Fruit fly (Drosophila melanogaster): ENCODE results near the gene Arp2.
A peak's percentile ranks its signal among the peaks of the same experiment; 100 is the strongest.

Gene Arp2

dm6 chrX:16559514-16560510 is 6.0 kb upstream of the Arp2 start, which contains the start of gene Pp2B-14D (continued):
- TF ChIP-seq Ets21C (GFP tag; optimal IDR thresholded peaks at IDR 0.05) (no peak), Eip75B (GFP tag; optimal IDR thresholded peaks at IDR 0.05) (no peak), Ets96B (tag; optimal IDR thresholded peaks at IDR 0.05) (peak; percentile 5), net (GFP tag; optimal IDR thresholded peaks at IDR 0.05) (no peak)

DNA sequence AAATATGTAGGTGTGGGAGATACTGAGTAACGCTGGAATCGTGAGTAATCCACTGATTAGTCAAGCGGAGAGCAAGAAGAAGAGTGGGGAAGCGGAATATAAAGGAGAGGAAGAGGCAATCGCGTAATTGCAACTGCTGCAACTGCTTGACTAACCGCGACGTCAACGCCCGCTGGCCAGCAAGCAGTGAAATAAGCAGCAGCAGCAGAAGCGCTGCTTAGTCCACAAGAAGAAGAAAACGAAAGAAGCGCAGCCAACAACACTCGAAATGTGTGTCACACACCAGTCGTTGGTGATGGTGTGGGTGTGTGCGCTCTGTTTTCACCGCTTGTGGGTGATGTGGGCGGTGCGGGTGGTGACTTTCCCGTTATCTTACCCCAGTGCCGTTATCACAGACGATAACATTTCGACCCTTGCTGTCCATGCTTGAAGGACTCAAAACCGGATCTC is 775 bp downstream of the Arp2 start:
- TF ChIP-seq acj6 (GFP tag; optimal IDR thresholded peaks at IDR 0.05) (no peak), CG8119 (GFP tag; IDR thresholded peaks at IDR 0.05) (0 out of 3 replicates have a peak, but pooled peaks have one; percentile 23), svp (GFP tag) (peak; percentile 88), CG9139 (GFP tag; optimal IDR thresholded peaks at IDR 0.05) (no peak), CG4318 (GFP tag; optimal IDR thresholded peaks at IDR 0.05) (no peak), Sox14 (GFP tag; optimal IDR thresholded peaks at IDR 0.05) (no peak), Hr38 (GFP tag; optimal IDR thresholded peaks at IDR 0.05) (no peak), CG6163 (GFP tag; IDR thresholded peaks at IDR 0.05) (peak; percentile 14; the same call in 1 of the 3 replicates), Eip75B (GFP tag; optimal IDR thresholded peaks at IDR 0.05) (peak; percentile 35), Sox102F (GFP tag; optimal IDR thresholded peaks at IDR 0.05) (no peak), CG6276 (GFP tag; optimal IDR thresholded peaks at IDR 0.05) (no peak), CG3919 (GFP tag; optimal IDR thresholded peaks at IDR 0.05) (no peak), vri (GFP tag; optimal IDR thresholded peaks at IDR 0.05) (peak; percentile 83), Blimp-1 (GFP tag; optimal IDR thresholded peaks at IDR 0.05) (no peak), CG1621 (tag; optimal IDR thresholded peaks at IDR 0.05) (no peak), eg (GFP tag; IDR thresholded peaks at IDR 0.05) (peak; percentile 12; the same call in 1 of the 3 replicates), Eip78C (GFP tag) (peak; percentile 45), salr (GFP tag; optimal IDR thresholded peaks at IDR 0.05) (no peak), spab (GFP tag; optimal IDR thresholded peaks at IDR 0.05) (no peak), Hr4 (GFP tag; optimal IDR thresholded peaks at IDR 0.05) (no peak), CG3032 (tag; optimal IDR thresholded peaks at IDR 0.05) (no peak)

DNA sequence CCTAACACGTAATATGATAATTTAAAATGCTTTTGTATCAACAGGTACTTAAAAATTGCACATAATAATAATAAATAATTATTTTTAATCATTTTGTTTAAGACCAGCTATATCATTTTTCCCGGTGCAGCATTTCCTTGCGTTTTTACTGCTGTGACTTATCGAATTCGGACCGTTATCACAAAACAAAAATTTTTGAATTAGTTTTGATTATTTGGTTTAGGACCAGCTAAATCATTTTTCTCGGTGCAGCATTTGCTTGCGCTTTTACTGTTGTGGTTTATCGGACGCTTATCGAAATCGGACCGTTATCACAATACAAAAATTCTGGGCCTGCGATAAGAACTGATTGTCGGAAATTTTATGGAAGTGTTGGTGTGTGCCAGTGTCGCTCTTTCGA is 1.2 kb downstream of the Arp2 start:
- no peak for TF ChIP-seq fkh (GFP tag; optimal IDR thresholded peaks at IDR 0.05)
- TF ChIP-seq fd85E (GFP tag; optimal IDR thresholded peaks at IDR 0.05) = peak; percentile 62
- peak; percentile 75 for TF ChIP-seq Sox14 (GFP tag; optimal IDR thresholded peaks at IDR 0.05)
- peak; percentile 84 for TF ChIP-seq CG34406 (GFP tag; optimal IDR thresholded peaks at IDR 0.05)
- TF ChIP-seq dsx (GFP tag; optimal IDR thresholded peaks at IDR 0.05; ENCODE audit: poor library complexity, severe bottlenecking) = peak; percentile 65
- peak; percentile 64 for TF ChIP-seq dac (GFP tag; optimal IDR thresholded peaks at IDR 0.05)
- TF ChIP-seq Gug (GFP tag; IDR thresholded peaks at IDR 0.05) = peak; percentile 71
- TF ChIP-seq CG10631 (GFP tag; optimal IDR thresholded peaks at IDR 0.05) = peak; percentile 78
- no peak for TF ChIP-seq CG10669 (GFP tag; optimal IDR thresholded peaks at IDR 0.05)
- peak; percentile 75 for TF ChIP-seq Ets96B (tag; optimal IDR thresholded peaks at IDR 0.05)
- TF ChIP-seq net (GFP tag; optimal IDR thresholded peaks at IDR 0.05) = peak; percentile 86
- TF ChIP-seq CG4318 (GFP tag; optimal IDR thresholded peaks at IDR 0.05) = peak; percentile 69
- TF ChIP-seq lz (GFP tag; optimal IDR thresholded peaks at IDR 0.05) = peak; percentile 77
- TF ChIP-seq Eip75B (GFP tag; optimal IDR thresholded peaks at IDR 0.05) = peak; percentile 52
- TF ChIP-seq Met (GFP tag; optimal IDR thresholded peaks at IDR 0.05) = peak; percentile 81
- TF ChIP-seq esn (GFP tag; optimal IDR thresholded peaks at IDR 0.05) = peak; percentile 86
- TF ChIP-seq Sox15 (GFP tag; optimal IDR thresholded peaks at IDR 0.05) = peak; percentile 47
- no peak for TF ChIP-seq Sox102F (GFP tag; optimal IDR thresholded peaks at IDR 0.05)
- TF ChIP-seq CG6163 (GFP tag; IDR thresholded peaks at IDR 0.05) = peak; percentile 88
- no peak for TF ChIP-seq CG6276 (GFP tag; optimal IDR thresholded peaks at IDR 0.05)
- TF ChIP-seq CG8319 (GFP tag; optimal IDR thresholded peaks at IDR 0.05) = peak; percentile 78
- TF ChIP-seq vri (GFP tag; optimal IDR thresholded peaks at IDR 0.05) = no peak
- TF ChIP-seq fd59A (GFP tag; optimal IDR thresholded peaks at IDR 0.05) = peak; percentile 54
- TF ChIP-seq Hr4 (GFP tag; optimal IDR thresholded peaks at IDR 0.05) = peak; percentile 77
- no peak for TF ChIP-seq Hr38 (GFP tag; optimal IDR thresholded peaks at IDR 0.05)
- TF ChIP-seq pdm3 (GFP tag; optimal IDR thresholded peaks at IDR 0.05) = peak; percentile 82
- TF ChIP-seq CG8632 (GFP tag; optimal IDR thresholded peaks at IDR 0.05) = peak; percentile 79
- TF ChIP-seq CG3032 (tag; optimal IDR thresholded peaks at IDR 0.05) = peak; percentile 65
- TF ChIP-seq eg (GFP tag; IDR thresholded peaks at IDR 0.05) = peak; percentile 85; the same call in 2 of the 3 replicates
- peak; percentile 76 for TF ChIP-seq CG8119 (GFP tag; IDR thresholded peaks at IDR 0.05)
- peak; percentile 82 for TF ChIP-seq Smox (GFP tag; optimal IDR thresholded peaks at IDR 0.05)
- peak; percentile 93 for TF ChIP-seq Eip78C (GFP tag)
- TF ChIP-seq Ets21C (GFP tag; optimal IDR thresholded peaks at IDR 0.05) = peak; percentile 65
- peak; percentile 86 for TF ChIP-seq topi (GFP tag; optimal IDR thresholded peaks at IDR 0.05)
- TF ChIP-seq Hr39 (GFP tag; optimal IDR thresholded peaks at IDR 0.05) = peak; percentile 78
